Fruit fly (Drosophila melanogaster): Measurements from ENCODE around the gene CG46448.

Gene CG46448

DNA sequence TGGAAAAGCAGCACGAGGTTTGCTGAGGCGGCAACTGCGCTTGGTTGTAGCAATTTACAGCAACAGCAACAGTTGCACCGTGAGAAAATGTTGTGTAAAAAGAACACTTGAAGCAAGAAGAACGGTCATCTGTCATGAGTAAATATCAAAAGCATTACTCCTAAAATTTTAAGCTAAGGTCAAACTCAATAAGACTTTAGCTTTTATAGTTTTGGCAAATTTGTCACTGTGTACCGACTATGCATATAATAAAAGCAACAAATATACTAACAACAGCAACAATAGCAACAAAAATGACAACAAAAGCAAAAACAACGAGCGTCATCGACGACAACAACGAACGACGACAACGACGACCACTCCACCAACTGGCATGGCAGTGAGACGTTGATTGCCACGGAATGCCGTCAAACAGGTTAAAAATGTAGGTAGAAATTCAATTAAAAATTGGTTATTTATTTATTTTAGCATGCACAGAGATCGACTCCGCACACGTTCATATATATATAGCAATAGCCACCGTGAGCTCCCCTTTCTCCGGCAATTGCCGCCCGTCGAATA lies 42.1 kb downstream of the CG46448 start (continued):
- TF ChIP-seq lbe (GFP tag; optimal IDR thresholded peaks at IDR 0.05) (peak; percentile 78), CG8281 (tag; optimal IDR thresholded peaks at IDR 0.05) (peak; percentile 48), danr (GFP tag; IDR thresholded peaks at IDR 0.05) (peak; percentile 70), toy (GFP tag; IDR thresholded peaks at IDR 0.05) (peak; percentile 54), sqz (GFP tag; optimal IDR thresholded peaks at IDR 0.05) (peak; percentile 40), klu (GFP tag; IDR thresholded peaks at IDR 0.05) (peak; percentile 42; the same call in 1 of the 2 replicates), CG11093 (GFP tag; IDR thresholded peaks at IDR 0.05) (peak; percentile 67; the same call in 2 of the 3 replicates), lov (optimal IDR thresholded peaks at IDR 0.05) (no peak), lov (GFP tag; IDR thresholded peaks at IDR 0.05) (peak; percentile 73; the same call in 2 of the 3 replicates), Lpt (GFP tag; optimal IDR thresholded peaks at IDR 0.05) (no peak), CG1647 (GFP tag; optimal IDR thresholded peaks at IDR 0.05) (peak; percentile 76), CG31441 (GFP tag; IDR thresholded peaks at IDR 0.05) (peak; percentile 74), Lhr (GFP tag; optimal IDR thresholded peaks at IDR 0.05) (peak; percentile 59), lmd (GFP tag; IDR thresholded peaks at IDR 0.05) (peak; percentile 86), HLH4C (GFP tag; IDR thresholded peaks at IDR 0.05; ENCODE audit: partially characterized antibody) (no peak), CG5180 (GFP tag; optimal IDR thresholded peaks at IDR 0.05) (peak; percentile 69), cas (GFP tag; IDR thresholded peaks at IDR 0.05) (peak; percentile 21; the same call in 1 of the 2 replicates), CG11723 (GFP tag; optimal IDR thresholded peaks at IDR 0.05) (peak; percentile 72), CG3281 (GFP tag; optimal IDR thresholded peaks at IDR 0.05) (peak; percentile 30), Hr78 (GFP tag; optimal IDR thresholded peaks at IDR 0.05) (peak in 1 of 2 experiments; percentile 75), Nf-YB (GFP tag; optimal IDR thresholded peaks at IDR 0.05) (peak; percentile 38), CG2202 (tag; optimal IDR thresholded peaks at IDR 0.05) (peak; percentile 58), odd (GFP tag; optimal IDR thresholded peaks at IDR 0.05) (peak; percentile 73), kah (GFP tag; optimal IDR thresholded peaks at IDR 0.05) (peak; percentile 63), CG4707 (GFP tag; optimal IDR thresholded peaks at IDR 0.05) (peak; percentile 80), ci (GFP tag; IDR thresholded peaks at IDR 0.05) (peak; percentile 96), dysf (GFP tag; IDR thresholded peaks at IDR 0.05) (peak; percentile 90), Bgb (GFP tag; IDR thresholded peaks at IDR 0.05; ENCODE audit: partially characterized antibody) (no peak), CG15269 (tag; optimal IDR thresholded peaks at IDR 0.05) (peak; percentile 90), CG15073 (GFP tag; optimal IDR thresholded peaks at IDR 0.05) (no peak), Hey (tag; optimal IDR thresholded peaks at IDR 0.05) (no peak), az2 (GFP tag; optimal IDR thresholded peaks at IDR 0.05) (peak; percentile 87), Camta (GFP tag; optimal IDR thresholded peaks at IDR 0.05) (peak; percentile 89), CG14667 (GFP tag; IDR thresholded peaks at IDR 0.05) (peak; percentile 46), lilli (GFP tag; optimal IDR thresholded peaks at IDR 0.05) (peak; percentile 73), stwl (tag; optimal IDR thresholded peaks at IDR 0.05) (no peak)

DNA sequence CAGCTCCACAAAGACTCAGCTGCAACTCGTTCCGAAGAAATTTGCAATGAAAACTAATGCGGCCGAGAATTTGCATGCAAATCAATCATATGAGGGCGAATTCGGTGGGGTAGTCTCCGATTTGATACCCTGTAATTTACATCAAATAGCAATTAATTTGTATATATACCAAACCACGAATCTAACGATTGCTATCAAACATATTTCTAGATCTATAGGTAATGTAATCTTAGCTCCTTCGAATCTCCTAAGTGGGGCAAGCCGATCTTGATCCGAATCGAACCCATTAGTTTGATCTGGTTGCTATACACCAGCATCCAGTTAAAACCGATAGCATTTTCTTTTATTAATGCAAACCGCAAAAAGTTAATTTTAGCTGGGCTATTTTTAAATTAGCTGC lies 42.8 kb downstream of the CG46448 start:
- TF ChIP-seq Drgx (GFP tag; IDR thresholded peaks at IDR 0.05) (peak; percentile 41; the same call in 1 of the 2 replicates), gcm (GFP tag; optimal IDR thresholded peaks at IDR 0.05) (no peak)

DNA sequence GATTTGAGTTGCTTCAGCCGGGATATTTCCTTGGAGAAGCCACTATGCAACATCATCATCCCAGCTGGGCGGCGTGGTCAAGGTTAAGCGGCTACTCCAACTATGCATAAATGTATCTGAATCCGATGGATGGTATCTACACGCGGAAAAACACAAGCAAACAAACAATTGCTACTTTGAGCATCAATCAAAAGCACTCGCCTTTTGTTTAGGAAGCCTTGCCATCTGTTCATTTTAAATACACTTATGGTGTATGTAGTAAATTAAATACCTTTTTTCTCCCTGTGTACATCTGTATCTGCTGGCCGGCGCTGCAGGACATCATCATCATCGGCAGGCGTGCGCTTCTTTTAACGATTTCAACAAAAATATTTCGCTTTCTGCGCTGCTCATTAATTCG lies 44.8 kb downstream of the CG46448 start:
- TF ChIP-seq CG14965 (GFP tag; optimal IDR thresholded peaks at IDR 0.05; ENCODE audit: borderline replicate concordance) (no peak), run (tag; optimal IDR thresholded peaks at IDR 0.05) (no peak), Dip2 (GFP tag; IDR thresholded peaks at IDR 0.05) (no peak), Med (GFP tag) (peak; percentile 1), lbe (GFP tag; optimal IDR thresholded peaks at IDR 0.05) (no peak), CG14441 (GFP tag; IDR thresholded peaks at IDR 0.05) (0 out of 2 replicates have a peak, but pooled peaks have one; percentile 5), z (GFP tag; IDR thresholded peaks at IDR 0.05) (no peak), Ets65A (GFP tag) (peak; percentile 9), sim (GFP tag; IDR thresholded peaks at IDR 0.05) (no peak), Asciz (GFP tag; optimal IDR thresholded peaks at IDR 0.05) (no peak), B-H1 (GFP tag; IDR thresholded peaks at IDR 0.05) (no peak), H2.0 (GFP tag; IDR thresholded peaks at IDR 0.05) (0 out of 2 replicates have a peak, but pooled peaks have one; percentile 6), CG6854 (GFP tag; optimal IDR thresholded peaks at IDR 0.05) (no peak), ap (GFP tag; IDR thresholded peaks at IDR 0.05) (no peak)

All from whole organism, embryonic.